Worm (Caenorhabditis elegans): ENCODE data around the gene T26H5.4.

T26H5.4 gene

ce11 chrV:15423601-15424000, 24.9 kb downstream of the T26H5.4 start, which contains the start of gene fbxa-104:
Gene fbxa-104 (minus strand): TSS chrV:15423683.
- TF ChIP-seq T23F11.4 (GFP tag; optimal IDR thresholded peaks at IDR 0.05) (no peak), pqm-1 (tag; optimal IDR thresholded peaks at IDR 0.05) (no peak), ceh-31 (tag; optimal IDR thresholded peaks at IDR 0.05) (no peak), unc-3 (GFP tag; conservative IDR thresholded peaks at IDR 0.05) (no peak), unc-3 (tag; optimal IDR thresholded peaks at IDR 0.05) (no peak), ref-2 (tag; optimal IDR thresholded peaks at IDR 0.05) (no peak), sdc-2 (tag; optimal IDR thresholded peaks at IDR 0.05) (no peak), fax-1 (tag; optimal IDR thresholded peaks at IDR 0.05) (no peak)

ce11 chrV:15417822-15418221, 30.7 kb downstream of the T26H5.4 start, which contains the start of gene T06E6.10:
Gene T06E6.10 (plus strand): TSS chrV:15418122.
- TF ChIP-seq npax-4 (tag; optimal IDR thresholded peaks at IDR 0.05), result no peak
- TF ChIP-seq pha-2 (tag; optimal IDR thresholded peaks at IDR 0.05), result no peak
- no peak for TF ChIP-seq fkh-6 (tag; optimal IDR thresholded peaks at IDR 0.05)
- no peak for TF ChIP-seq ceh-31 (tag; optimal IDR thresholded peaks at IDR 0.05)
- no peak for TF ChIP-seq hlh-6 (tag; optimal IDR thresholded peaks at IDR 0.05)
- no peak for TF ChIP-seq mec-3 (tag; optimal IDR thresholded peaks at IDR 0.05; ENCODE audit: borderline replicate concordance)
- no peak for TF ChIP-seq che-1 (tag; optimal IDR thresholded peaks at IDR 0.05)
- TF ChIP-seq eyg-1 (tag; optimal IDR thresholded peaks at IDR 0.05), result no peak
- no peak for TF ChIP-seq nhr-11 (tag; optimal IDR thresholded peaks at IDR 0.05)
- no peak for TF ChIP-seq ceh-18 (tag; optimal IDR thresholded peaks at IDR 0.05)
- no peak for TF ChIP-seq hlh-13 (GFP tag; optimal IDR thresholded peaks at IDR 0.05)
- no peak for TF ChIP-seq unc-3 (GFP tag; conservative IDR thresholded peaks at IDR 0.05)
- TF ChIP-seq unc-3 (tag; optimal IDR thresholded peaks at IDR 0.05), result no peak
- no peak for TF ChIP-seq sdc-2 (tag; optimal IDR thresholded peaks at IDR 0.05)
- no peak for TF ChIP-seq gmeb-2 (tag; optimal IDR thresholded peaks at IDR 0.05)
- TF ChIP-seq ceh-34 (tag; optimal IDR thresholded peaks at IDR 0.05), result no peak
- TF ChIP-seq ceh-48 (tag; optimal IDR thresholded peaks at IDR 0.05), result no peak

ce11 chrV:15415951-15416350, 32.5 kb downstream of the T26H5.4 start, which contains the start of gene srh-265:
Gene srh-265 (plus strand): TSS chrV:15416251.
- TF ChIP-seq T23F11.4 (GFP tag; optimal IDR thresholded peaks at IDR 0.05) (no peak), unc-86 (tag; optimal IDR thresholded peaks at IDR 0.05) (no peak), nhr-232 (tag; optimal IDR thresholded peaks at IDR 0.05) (no peak), lin-11 (tag; optimal IDR thresholded peaks at IDR 0.05) (no peak), pqm-1 (tag; optimal IDR thresholded peaks at IDR 0.05) (no peak), dve-1 (tag; optimal IDR thresholded peaks at IDR 0.05) (no peak), sox-4 (tag; optimal IDR thresholded peaks at IDR 0.05) (no peak), K09A11.1 (tag; optimal IDR thresholded peaks at IDR 0.05; ENCODE audit: insufficient read depth) (no peak), elt-2 (tag; optimal IDR thresholded peaks at IDR 0.05) (no peak), pros-1 (tag; optimal IDR thresholded peaks at IDR 0.05) (no peak), lim-6 (tag; optimal IDR thresholded peaks at IDR 0.05) (no peak), ceh-9 (tag; optimal IDR thresholded peaks at IDR 0.05) (no peak), ceh-19 (GFP tag; optimal IDR thresholded peaks at IDR 0.05) (no peak), unc-3 (GFP tag; conservative IDR thresholded peaks at IDR 0.05) (no peak), unc-3 (tag; optimal IDR thresholded peaks at IDR 0.05) (no peak), ceh-14 (tag; optimal IDR thresholded peaks at IDR 0.05) (no peak), nfya-1 (tag; optimal IDR thresholded peaks at IDR 0.05) (no peak), ceh-2 (tag; optimal IDR thresholded peaks at IDR 0.05) (no peak), elt-4 (tag; optimal IDR thresholded peaks at IDR 0.05) (no peak), pax-1 (tag; optimal IDR thresholded peaks at IDR 0.05) (no peak)

ce11 chrV:15413847-15414246, 34.7 kb downstream of the T26H5.4 start, which contains the start of gene srh-264:
Gene srh-264 (plus strand): TSS chrV:15414147.
- TF ChIP-seq ceh-24 (tag; optimal IDR thresholded peaks at IDR 0.05), result no peak
- TF ChIP-seq tbx-2 (tag; optimal IDR thresholded peaks at IDR 0.05), result no peak
- TF ChIP-seq elt-4 (tag; optimal IDR thresholded peaks at IDR 0.05), result no peak
- no peak for TF ChIP-seq dve-1 (tag; optimal IDR thresholded peaks at IDR 0.05)

Data from whole organism, late embryonic.